Fruit fly (Drosophila melanogaster) whole organism, embryonic: ENCODE measurements around the gene CG32373.

Experiments
- CG11085 ChIP-seq: fragments of 200-800 bp; sonication (Bioruptor generic); IDR thresholded peaks from 2 replicates; pipeline ENCODE4 v1.3.6; 2022; ENCODE audit warnings: missing biosample characterization, missing genetic modification characterization
- CG12769 ChIP-seq: fragments of 200-800 bp; sonication (Bioruptor generic); optimal IDR thresholded peaks from 2 replicates; lab custom pipeline; 2019; ENCODE audit warnings: missing biosample characterization, mild to moderate bottlenecking, missing genetic modification characterization, moderate library complexity
- CG12942 ChIP-seq: fragments of 200-800 bp; sonication (Bioruptor generic); optimal IDR thresholded peaks from 3 replicates; lab custom pipeline; 2016; ENCODE audit warnings: missing biosample characterization, missing genetic modification characterization
- CG14860 ChIP-seq: fragments of 200-800 bp; sonication (Bioruptor generic); IDR thresholded peaks from 3 replicates; pipeline ENCODE4 v1.3.6; 2022; ENCODE audit warnings: missing biosample characterization, missing genetic modification characterization; ENCODE audit not compliant: partially characterized antibody
- CG1529 ChIP-seq: fragments of 200-800 bp; sonication (Bioruptor generic); optimal IDR thresholded peaks from 3 replicates; lab custom pipeline; 2018; ENCODE audit warnings: missing biosample characterization, missing genetic modification characterization
- CG1647 ChIP-seq: fragments of 200-800 bp; sonication (Bioruptor generic); optimal IDR thresholded peaks from 3 replicates; lab custom pipeline; 2016; ENCODE audit warnings: missing biosample characterization, missing genetic modification characterization
- CG16779 ChIP-seq: fragments of 200-800 bp; sonication (Bioruptor generic); IDR thresholded peaks from 2 replicates; pipeline ENCODE4 v1.3.6; 2022; ENCODE audit warnings: missing biosample characterization, missing genetic modification characterization
- CG17359 ChIP-seq: fragments of 200-800 bp; sonication (Bioruptor generic); optimal IDR thresholded peaks from 3 replicates; lab custom pipeline; 2018; ENCODE audit warnings: missing biosample characterization, mild to moderate bottlenecking, missing genetic modification characterization, moderate library complexity
- CG2199 ChIP-seq: fragments of 200-800 bp; sonication (Bioruptor generic); IDR thresholded peaks from 3 replicates; pipeline ENCODE4 v1.3.6; 2022; ENCODE audit warnings: missing biosample characterization, missing genetic modification characterization
- CG31365 ChIP-seq: fragments of 200-800 bp; sonication (Bioruptor generic); optimal IDR thresholded peaks from 2 replicates; lab custom pipeline; 2018; ENCODE audit warnings: missing biosample characterization, mild to moderate bottlenecking, missing genetic modification characterization
- CG32767 ChIP-seq: fragments of 200-800 bp; sonication (Bioruptor generic); IDR thresholded peaks from 2 replicates; pipeline ENCODE4 v1.3.6; 2022; ENCODE audit warnings: missing biosample characterization, missing genetic modification characterization
- CG34422 ChIP-seq: fragments of 200-800 bp; sonication (Bioruptor generic); IDR thresholded peaks from 3 replicates; pipeline ENCODE4 v1.3.6; 2022; ENCODE audit warnings: missing biosample characterization, missing genetic modification characterization
- CG4328 ChIP-seq: fragments of 200-800 bp; sonication (Bioruptor generic); optimal IDR thresholded peaks from 3 replicates; lab custom pipeline; 2017; ENCODE audit warnings: missing biosample characterization, missing genetic modification reagents, missing genetic modification characterization
- CG4404 ChIP-seq: fragments of 200-800 bp; sonication (Bioruptor generic); IDR thresholded peaks from 2 replicates; pipeline ENCODE4 v1.3.6; 2022; ENCODE audit warnings: missing biosample characterization, missing genetic modification characterization
- CG5953 ChIP-seq: fragments of 200-800 bp; sonication (Bioruptor generic); IDR thresholded peaks from 2 replicates; pipeline ENCODE4 v1.3.6; 2022; ENCODE audit warnings: missing biosample characterization, missing genetic modification characterization
- CG6254 ChIP-seq: fragments of 200-800 bp; sonication (Bioruptor generic); optimal IDR thresholded peaks from 3 replicates; lab custom pipeline; 2017; ENCODE audit warnings: mild to moderate bottlenecking, missing biosample characterization, missing genetic modification reagents, missing genetic modification characterization
- CG7372 ChIP-seq: fragments of 200-800 bp; sonication (Bioruptor generic); IDR thresholded peaks from 2 replicates; pipeline ENCODE4 v1.3.6; 2022; ENCODE audit warnings: missing biosample characterization, missing genetic modification characterization
- CG7839 ChIP-seq: fragments of 200-800 bp; sonication (Bioruptor generic); optimal IDR thresholded peaks from 3 replicates; lab custom pipeline; 2018; ENCODE audit warnings: missing biosample characterization, mild to moderate bottlenecking, missing genetic modification characterization, moderate library complexity
- CG7963 ChIP-seq: fragments of 200-800 bp; sonication (Bioruptor generic); IDR thresholded peaks from 3 replicates; pipeline ENCODE4 v1.3.6; 2022; ENCODE audit warnings: missing biosample characterization, missing genetic modification characterization; ENCODE audit not compliant: partially characterized antibody
- CG8359 ChIP-seq: fragments of 200-800 bp; sonication (Bioruptor generic); optimal IDR thresholded peaks from 2 replicates; lab custom pipeline; 2017; ENCODE audit warnings: missing biosample characterization, mild to moderate bottlenecking, missing genetic modification characterization, borderline replicate concordance
- CG8765 ChIP-seq: fragments of 200-800 bp; sonication (Bioruptor generic); IDR thresholded peaks from 2 replicates; pipeline ENCODE4 v1.3.6; 2022; ENCODE audit warnings: missing biosample characterization, missing genetic modification characterization
- CG9727 ChIP-seq: fragments of 200-800 bp; sonication (Bioruptor generic); optimal IDR thresholded peaks from 3 replicates; lab custom pipeline; 2017; ENCODE audit warnings: missing biosample characterization, mild to moderate bottlenecking, missing genetic modification characterization
- Chrac-16 ChIP-seq: fragments of 200-800 bp; sonication (Bioruptor generic); optimal IDR thresholded peaks from 3 replicates; lab custom pipeline; 2016; ENCODE audit warnings: missing biosample characterization, missing genetic modification characterization
- Drgx ChIP-seq: fragments of 200-800 bp; sonication (Bioruptor generic); IDR thresholded peaks from 2 replicates; pipeline ENCODE4 v1.3.6; 2022; ENCODE audit warnings: missing biosample characterization, missing genetic modification characterization
- ERR ChIP-seq: fragments of 200-800 bp; sonication (Bioruptor generic); optimal IDR thresholded peaks from 2 replicates; lab custom pipeline; 2016; ENCODE audit warnings: missing biosample characterization, missing genetic modification characterization
- Ets65A ChIP-seq: fragments of 200-800 bp; sonication (Bioruptor generic); peaks from one replicate; lab custom pipeline; 2016; ENCODE audit warnings: missing biosample characterization, missing genetic modification characterization
- Fer3 ChIP-seq: fragments of 200-800 bp; sonication (Bioruptor generic); optimal IDR thresholded peaks from 2 replicates; lab custom pipeline; 2018; ENCODE audit warnings: missing biosample characterization, mild to moderate bottlenecking, missing genetic modification characterization, moderate library complexity
- HLH54F ChIP-seq: fragments of 200-800 bp; sonication (Bioruptor generic); optimal IDR thresholded peaks from 3 replicates; lab custom pipeline; 2016; ENCODE audit warnings: missing biosample characterization, missing genetic modification characterization
- Hey ChIP-seq: fragments of 200-800 bp; sonication (Bioruptor generic); optimal IDR thresholded peaks from 3 replicates; lab custom pipeline; 2018; ENCODE audit warnings: missing biosample characterization, mild to moderate bottlenecking, missing genetic modification characterization
- MTF-1 ChIP-seq: fragments of 200-800 bp; sonication (Bioruptor generic); optimal IDR thresholded peaks from 2 replicates; lab custom pipeline; 2018; ENCODE audit warnings: missing biosample characterization, mild to moderate bottlenecking, missing genetic modification characterization, borderline replicate concordance
- Mad ChIP-seq: fragments of 200-800 bp; sonication (Bioruptor generic); optimal IDR thresholded peaks from 2 replicates; lab custom pipeline; 2016; ENCODE audit warnings: missing biosample characterization, missing genetic modification characterization
- Meics ChIP-seq: fragments of 200-800 bp; sonication (Bioruptor generic); optimal IDR thresholded peaks from 2 replicates; lab custom pipeline; 2017; ENCODE audit warnings: missing biosample characterization, mild to moderate bottlenecking, missing genetic modification characterization
- NC2β ChIP-seq: fragments of 200-800 bp; sonication (Bioruptor generic); optimal IDR thresholded peaks from 2 replicates; lab custom pipeline; 2016; ENCODE audit warnings: missing biosample characterization, missing genetic modification characterization
- Neu2 ChIP-seq: fragments of 200-800 bp; sonication (Bioruptor generic); optimal IDR thresholded peaks from 3 replicates; lab custom pipeline; 2016; ENCODE audit warnings: missing biosample characterization, missing genetic modification characterization, borderline replicate concordance
- Optix ChIP-seq: fragments of 200-800 bp; sonication (Bioruptor generic); IDR thresholded peaks from 3 replicates; pipeline ENCODE4 v1.3.6; 2022; ENCODE audit warnings: missing biosample characterization, missing genetic modification characterization
- Ptx1 ChIP-seq: fragments of 200-800 bp; sonication (Bioruptor generic); IDR thresholded peaks from 2 replicates; pipeline ENCODE4 v1.3.6; 2022; ENCODE audit warnings: missing biosample characterization, missing genetic modification characterization
- Side ChIP-seq: fragments of 200-800 bp; sonication (Bioruptor generic); optimal IDR thresholded peaks from 2 replicates; lab custom pipeline; 2016; ENCODE audit warnings: missing biosample characterization, missing genetic modification characterization
- Xbp1 ChIP-seq: fragments of 200-800 bp; sonication (Bioruptor generic); optimal IDR thresholded peaks from 3 replicates; lab custom pipeline; 2016; ENCODE audit warnings: missing biosample characterization, mild to moderate bottlenecking, missing genetic modification characterization
- ase ChIP-seq: fragments of 200-800 bp; sonication (Bioruptor generic); IDR thresholded peaks from 3 replicates; pipeline ENCODE4 v1.3.6; 2022; ENCODE audit warnings: missing biosample characterization, missing genetic modification characterization
- cato ChIP-seq: fragments of 200-800 bp; sonication (Bioruptor generic); optimal IDR thresholded peaks from 2 replicates; lab custom pipeline; 2016; ENCODE audit warnings: missing biosample characterization, missing genetic modification characterization, borderline replicate concordance
- dmrt11E ChIP-seq: fragments of 200-800 bp; sonication (Bioruptor generic); optimal IDR thresholded peaks from 3 replicates; lab custom pipeline; 2018; ENCODE audit warnings: missing biosample characterization, mild to moderate bottlenecking, missing genetic modification characterization, moderate library complexity
- dmrt99B ChIP-seq: fragments of 200-800 bp; sonication (Bioruptor generic); optimal IDR thresholded peaks from 2 replicates; lab custom pipeline; 2018; ENCODE audit warnings: missing biosample characterization, mild to moderate bottlenecking, missing genetic modification characterization, moderate library complexity
- ems ChIP-seq: fragments of 200-800 bp; sonication (Bioruptor generic); optimal IDR thresholded peaks from 3 replicates; lab custom pipeline; 2016; ENCODE audit warnings: missing biosample characterization, missing genetic modification characterization
- fd96Cb ChIP-seq: fragments of 200-800 bp; sonication (Bioruptor generic); optimal IDR thresholded peaks from 2 replicates; lab custom pipeline; 2018; ENCODE audit warnings: missing biosample characterization, mild to moderate bottlenecking, missing genetic modification characterization, moderate library complexity
- ftz-f1 ChIP-seq: fragments of 200-800 bp; sonication (Bioruptor generic); optimal IDR thresholded peaks from 2 replicates; lab custom pipeline; 2016; ENCODE audit warnings: missing biosample characterization, missing genetic modification characterization
- fu2 ChIP-seq: fragments of 200-800 bp; sonication (Bioruptor generic); optimal IDR thresholded peaks from 2 replicates; lab custom pipeline; 2016; ENCODE audit warnings: missing biosample characterization, missing genetic modification characterization
- org-1 ChIP-seq: fragments of 200-800 bp; sonication (Bioruptor generic); optimal IDR thresholded peaks from 2 replicates; lab custom pipeline; 2017; ENCODE audit warnings: missing biosample characterization, missing genetic modification characterization
- pan ChIP-seq, 4 experiments: fragments of >200 bp in 3 of 4; fragments of 200-800 bp in 1 of 4; sonication (Bioruptor generic) in 1 of 4; optimal IDR thresholded peaks in 3 of 4; IDR thresholded peaks in 1 of 4; 2 replicates each; pipeline versions ENCODE4 v1.3.6 to Lab custom; 2017 to 2022; ENCODE audit warnings: missing biosample characterization in 2 of 4, missing genetic modification characterization in 2 of 4, mixed read lengths in 1 of 4
- sens ChIP-seq: fragments of 200-800 bp; sonication (Bioruptor generic); peaks from one replicate; lab custom pipeline; 2016; ENCODE audit warnings: missing biosample characterization, missing genetic modification characterization
- sisA ChIP-seq: fragments of 200-800 bp; sonication (Bioruptor generic); IDR thresholded peaks from 2 replicates; pipeline ENCODE4 v1.3.6; 2022; ENCODE audit warnings: missing biosample characterization, missing genetic modification characterization
- tna ChIP-seq: fragments of 200-800 bp; sonication (Bioruptor generic); IDR thresholded peaks from 2 replicates; pipeline ENCODE4 v1.3.6; 2022; ENCODE audit warnings: missing biosample characterization, missing genetic modification characterization; ENCODE audit not compliant: partially characterized antibody

CG32373 gene

DNA sequence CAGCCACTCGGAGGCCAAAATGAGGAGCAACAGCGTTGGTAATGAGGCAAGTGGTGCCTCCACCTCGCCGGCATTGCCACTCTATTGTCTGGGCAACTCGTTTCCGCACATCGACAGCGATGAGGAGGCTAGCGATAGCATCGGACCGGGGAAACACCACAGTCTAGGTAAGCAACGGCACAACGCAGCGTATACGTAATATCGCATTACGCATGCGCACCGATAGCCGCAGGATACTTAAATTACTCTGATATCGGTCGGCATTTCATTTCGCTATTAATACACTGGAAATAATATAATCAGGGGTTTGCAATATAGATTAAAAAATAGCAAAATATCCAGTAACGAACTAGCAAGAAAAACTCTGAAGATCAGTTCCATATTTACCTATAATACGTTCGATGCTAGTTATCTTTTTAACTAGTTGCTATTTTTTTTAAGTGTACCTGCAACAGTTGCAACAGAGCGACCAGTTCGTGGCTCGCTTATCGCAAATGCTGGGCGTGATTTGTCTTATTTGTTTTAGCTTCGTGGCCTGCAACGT lies 32.8 kb upstream of the CG32373 start:
- TF ChIP-seq CG7839 (tag; lab: Kevin White, UChicago) (no peak), HLH54F (GFP tag; lab: Kevin White, UChicago) (no peak), CG4404 (GFP tag; lab: Robert Waterston, UW) (no peak), Optix (GFP tag; lab: Robert Waterston, UW) (0 out of 3 replicates have a peak, but pooled peaks have one; percentile 14), Ptx1 (GFP tag; lab: Robert Waterston, UW) (no peak), ase (GFP tag; lab: Robert Waterston, UW) (no peak), CG12769 (no peak), CG31365 (tag; lab: Kevin White, UChicago) (no peak), CG4328 (GFP tag; lab: Kevin White, UChicago) (no peak), sens (GFP tag; lab: Kevin White, UChicago) (peak; percentile 64), MTF-1 (GFP tag; lab: Kevin White, UChicago) (no peak), CG16779 (GFP tag; lab: Robert Waterston, UW) (no peak), CG5953 (GFP tag; lab: Robert Waterston, UW) (no peak), CG7372 (GFP tag; lab: Robert Waterston, UW) (peak; percentile 63), CG12942 (GFP tag; lab: Kevin White, UChicago) (no peak), fd96Cb (tag; lab: Kevin White, UChicago) (no peak), CG1647 (GFP tag; lab: Kevin White, UChicago) (no peak), Meics (GFP tag; lab: Kevin White, UChicago) (no peak), Fer3 (tag; lab: Kevin White, UChicago) (no peak), CG34422 (GFP tag; lab: Robert Waterston, UW) (no peak), Xbp1 (GFP tag; lab: Kevin White, UChicago) (no peak), CG32767 (no peak), Mad (GFP tag; lab: Kevin White, UChicago) (no peak), org-1 (GFP tag; lab: Kevin White, UChicago) (no peak), CG11085 (GFP tag; lab: Robert Waterston, UW) (no peak), ems (no peak), CG1529 (GFP tag; lab: Kevin White, UChicago) (no peak), Chrac-16 (GFP tag; lab: Kevin White, UChicago) (no peak), ftz-f1 (GFP tag; lab: Kevin White, UChicago) (no peak), pan (optimal IDR thresholded peaks at IDR 0.05; lab: Kevin White, UChicago) (no peak), pan (GFP tag; optimal IDR thresholded peaks at IDR 0.05 in 1 of 2, IDR thresholded peaks at IDR 0.05 in 1 of 2) (peak in 1 of 2 experiments; percentile 21), CG2199 (GFP tag; lab: Robert Waterston, UW) (no peak), Drgx (peak; percentile 77), cato (GFP tag; lab: Kevin White, UChicago) (no peak), dmrt99B (tag; lab: Kevin White, UChicago) (peak; percentile 38), tna (GFP tag; lab: Robert Waterston, UW) (no peak), Side (GFP tag; lab: Kevin White, UChicago) (no peak), CG17359 (tag; lab: Kevin White, UChicago) (peak; percentile 7), dmrt11E (no peak), CG8359 (GFP tag; lab: Kevin White, UChicago) (no peak), CG14860 (GFP tag; lab: Robert Waterston, UW) (no peak), CG7963 (GFP tag; lab: Robert Waterston, UW) (no peak), CG9727 (GFP tag; lab: Kevin White, UChicago) (no peak), fu2 (GFP tag; lab: Kevin White, UChicago) (no peak), CG8765 (no peak), CG6254 (GFP tag; lab: Kevin White, UChicago) (no peak), NC2β (GFP tag; lab: Kevin White, UChicago) (no peak), sisA (GFP tag; lab: Robert Waterston, UW) (peak; percentile 32; the same call in 1 of the 2 replicates), Neu2 (no peak), Ets65A (no peak), ERR (GFP tag; lab: Kevin White, UChicago) (no peak), Hey (tag; lab: Kevin White, UChicago) (no peak)
